Worm (Caenorhabditis elegans) whole organism, young adult: ENCODE data around the gene T25E4.2.

Experiments
- B0035.1 ChIP-seq: sonication (generic microtip); optimal IDR thresholded peaks from 2 replicates; lab custom pipeline; 2016; ENCODE audit warnings: missing genetic modification characterization, mild to moderate bottlenecking, missing compliant biosample characterization, missing genotype, missing genetic modification reagents
- B0261.1 ChIP-seq: sonication (generic microtip); optimal IDR thresholded peaks from 2 replicates; lab custom pipeline; 2016; ENCODE audit warnings: mild to moderate bottlenecking, missing genetic modification characterization, moderate library complexity, missing compliant biosample characterization
- B0336.3 ChIP-seq: fragments of 200-800 bp; sonication (Bioruptor generic); IDR thresholded peaks from 2 replicates; pipeline ENCODE4 v1.3.6; 2022; ENCODE audit warnings: missing genetic modification characterization, missing compliant biosample characterization
- F10E7.11 ChIP-seq: sonication (generic microtip); optimal IDR thresholded peaks from 2 replicates; lab custom pipeline; 2017; ENCODE audit warnings: mild to moderate bottlenecking, missing genetic modification characterization, moderate library complexity, missing compliant biosample characterization
- F33H1.4 ChIP-seq: fragments of 200-800 bp; sonication (Bioruptor generic); IDR thresholded peaks from 2 replicates; pipeline ENCODE4 v1.3.6; 2022; ENCODE audit warnings: missing genetic modification reagents, missing genetic modification characterization, missing compliant biosample characterization
- F37B4.10 ChIP-seq: fragments of 200-800 bp; sonication (Bioruptor generic); IDR thresholded peaks from 2 replicates; pipeline ENCODE4 v1.3.6; 2022; ENCODE audit warnings: missing genetic modification characterization, missing compliant biosample characterization
- F39B2.1 ChIP-seq: fragments of 200-800 bp; sonication (Bioruptor generic); IDR thresholded peaks from 2 replicates; pipeline ENCODE4 v1.3.6; 2022; ENCODE audit warnings: missing genetic modification reagents, missing genetic modification characterization, missing compliant biosample characterization
- F55B11.4 ChIP-seq: sonication (generic microtip); optimal IDR thresholded peaks from 2 replicates; lab custom pipeline; 2016; ENCODE audit warnings: missing compliant biosample characterization, missing genetic modification characterization, borderline replicate concordance; ENCODE audit not compliant: insufficient read depth
- F57A8.1 ChIP-seq: fragments of 200-800 bp; sonication (Bioruptor generic); optimal IDR thresholded peaks from 2 replicates; lab custom pipeline; 2018; ENCODE audit warnings: mild to moderate bottlenecking, missing genetic modification characterization, moderate library complexity, missing compliant biosample characterization
- K12H6.12 ChIP-seq: fragments of 200-800 bp; sonication (Bioruptor generic); optimal IDR thresholded peaks from 2 replicates; lab custom pipeline; 2018; ENCODE audit warnings: mild to moderate bottlenecking, missing genetic modification characterization, missing compliant biosample characterization
- T26A5.8 ChIP-seq: sonication (generic microtip); optimal IDR thresholded peaks from 2 replicates; lab custom pipeline; 2016; ENCODE audit warnings: missing genetic modification characterization, missing compliant biosample characterization
- attf-3 ChIP-seq: fragments of 200-800 bp; sonication (Bioruptor generic); conservative IDR thresholded peaks from 2 replicates; pipeline ENCODE4 v1.3.6; 2022; ENCODE audit warnings: missing genetic modification reagents, missing genetic modification characterization, missing compliant biosample characterization
- attf-5 ChIP-seq: fragments of 200-800 bp; sonication (Bioruptor generic); optimal IDR thresholded peaks from 2 replicates; lab custom pipeline; 2018; ENCODE audit warnings: mild to moderate bottlenecking, missing genetic modification characterization, missing compliant biosample characterization
- bed-1 ChIP-seq: fragments of 200-800 bp; sonication (Bioruptor generic); IDR thresholded peaks from 2 replicates; pipeline ENCODE4 v1.3.6; 2022; ENCODE audit warnings: missing genetic modification reagents, missing genetic modification characterization, missing compliant biosample characterization
- ccch-3 ChIP-seq: fragments of 200-800 bp; sonication (Bioruptor generic); optimal IDR thresholded peaks from 2 replicates; lab custom pipeline; 2018; ENCODE audit warnings: mild to moderate bottlenecking, missing genetic modification characterization, missing compliant biosample characterization
- cebp-1 ChIP-seq, 2 experiments: fragments of 200-800 bp in 1 of 2; sonication (Bioruptor generic) in 1 of 2; sonication (generic microtip) in 1 of 2; IDR thresholded peaks in 1 of 2; optimal IDR thresholded peaks in 1 of 2; 2 replicates each; pipeline versions ENCODE4 v1.3.6 to Lab custom; 2017 to 2022; ENCODE audit warnings: missing compliant biosample characterization in 2 of 2, missing genetic modification characterization in 2 of 2, mild to moderate bottlenecking in 1 of 2, missing genetic modification reagents in 1 of 2, moderate library complexity in 1 of 2
- ceh-91 ChIP-seq: fragments of 200-800 bp; sonication (Bioruptor generic); IDR thresholded peaks from 2 replicates; pipeline ENCODE4 v1.3.6; 2022; ENCODE audit warnings: missing genetic modification reagents, missing genetic modification characterization, missing compliant biosample characterization
- die-1 ChIP-seq: sonication (generic microtip); optimal IDR thresholded peaks from 2 replicates; lab custom pipeline; 2016; ENCODE audit warnings: missing genotype, mild to moderate bottlenecking, missing genetic modification characterization, missing compliant biosample characterization
- dpff-1 ChIP-seq: sonication (generic microtip); optimal IDR thresholded peaks from 2 replicates; lab custom pipeline; 2017; ENCODE audit warnings: mild to moderate bottlenecking, missing genetic modification characterization, missing compliant biosample characterization
- dpl-1 ChIP-seq: fragments of 150-350 bp; optimal IDR thresholded peaks from 2 replicates; lab custom pipeline; 2014; ENCODE audit warnings: missing biosample characterization, missing genetic modification reagents, missing genetic modification characterization
- egl-18 ChIP-seq: fragments of 200-800 bp; sonication (Bioruptor generic); IDR thresholded peaks from 2 replicates; pipeline ENCODE4 v1.3.6; 2022; ENCODE audit warnings: missing genetic modification reagents, missing genetic modification characterization, missing compliant biosample characterization
- ekl-4 ChIP-seq: fragments of 200-800 bp; sonication (Bioruptor generic); IDR thresholded peaks from 2 replicates; pipeline ENCODE4 v1.3.6; 2022; ENCODE audit warnings: missing genetic modification reagents, missing genetic modification characterization, missing compliant biosample characterization
- fkh-3 ChIP-seq: sonication (generic microtip); optimal IDR thresholded peaks from 2 replicates; lab custom pipeline; 2016; ENCODE audit warnings: mild to moderate bottlenecking, missing genetic modification characterization, missing compliant biosample characterization
- hlh-12 ChIP-seq: sonication (generic microtip); optimal IDR thresholded peaks from 2 replicates; lab custom pipeline; 2016; ENCODE audit warnings: missing genetic modification characterization, missing compliant biosample characterization
- hmg-1.2 ChIP-seq: fragments of 200-800 bp; sonication (Bioruptor generic); IDR thresholded peaks from 2 replicates; pipeline ENCODE4 v1.3.6; 2022; ENCODE audit warnings: missing genetic modification reagents, missing genetic modification characterization, missing compliant biosample characterization
- hmg-20 ChIP-seq: fragments of 200-800 bp; sonication (Bioruptor generic); IDR thresholded peaks from 2 replicates; pipeline ENCODE4 v1.3.6; 2022; ENCODE audit warnings: missing genetic modification reagents, missing genetic modification characterization, missing compliant biosample characterization
- hsf-1 ChIP-seq: fragments of 200-800 bp; sonication (Bioruptor generic); IDR thresholded peaks from 2 replicates; pipeline ENCODE4 v1.3.6; 2022; ENCODE audit warnings: missing genetic modification reagents, missing genetic modification characterization, missing compliant biosample characterization
- lag-1 ChIP-seq: fragments of 200-800 bp; sonication (Bioruptor generic); IDR thresholded peaks from 2 replicates; pipeline ENCODE4 v1.3.6; 2022; ENCODE audit warnings: missing genetic modification reagents, missing genetic modification characterization, missing compliant biosample characterization
- lin-26 ChIP-seq: fragments of 200-800 bp; sonication (Bioruptor generic); IDR thresholded peaks from 2 replicates; pipeline ENCODE4 v1.3.6; 2022; ENCODE audit warnings: missing genetic modification reagents, missing genetic modification characterization, missing compliant biosample characterization
- lin-40 ChIP-seq: sonication (generic microtip); optimal IDR thresholded peaks from 2 replicates; lab custom pipeline; 2016; ENCODE audit warnings: missing genetic modification characterization, mild to moderate bottlenecking, missing compliant biosample characterization, missing genotype, missing genetic modification reagents
- lin-54 ChIP-seq: fragments of 200-800 bp; sonication (Bioruptor generic); optimal IDR thresholded peaks from 2 replicates; lab custom pipeline; 2018; ENCODE audit warnings: mild to moderate bottlenecking, missing genetic modification characterization, missing compliant biosample characterization
- lir-1 ChIP-seq: fragments of 200-800 bp; sonication (Bioruptor generic); conservative IDR thresholded peaks from 2 replicates; pipeline ENCODE4 v1.3.6; 2022; ENCODE audit warnings: missing genetic modification reagents, missing genetic modification characterization, missing compliant biosample characterization
- madf-10 ChIP-seq: sonication (generic microtip); optimal IDR thresholded peaks from 2 replicates; lab custom pipeline; 2016; ENCODE audit warnings: mild to moderate bottlenecking, missing genetic modification characterization, missing compliant biosample characterization
- mcd-1 ChIP-seq: fragments of 200-800 bp; sonication (Bioruptor generic); IDR thresholded peaks from 2 replicates; pipeline ENCODE4 v1.3.6; 2022; ENCODE audit warnings: missing genetic modification reagents, missing genetic modification characterization, missing compliant biosample characterization
- mel-28 ChIP-seq: sonication (generic microtip); optimal IDR thresholded peaks from 2 replicates; lab custom pipeline; 2016; ENCODE audit warnings: borderline replicate concordance, mild to moderate bottlenecking, missing genetic modification characterization, missing compliant biosample characterization
- mes-4 ChIP-seq: sonication (generic microtip); optimal IDR thresholded peaks from 2 replicates; lab custom pipeline; 2016; ENCODE audit warnings: missing genotype, missing genetic modification characterization, missing compliant biosample characterization
- nfya-2 ChIP-seq: fragments of 200-800 bp; sonication (Bioruptor generic); IDR thresholded peaks from 2 replicates; pipeline ENCODE4 v1.3.6; 2022; ENCODE audit warnings: missing genetic modification reagents, missing genetic modification characterization, missing compliant biosample characterization
- nfyb-1 ChIP-seq: fragments of 200-800 bp; sonication (Bioruptor generic); IDR thresholded peaks from 2 replicates; pipeline ENCODE4 v1.3.6; 2022; ENCODE audit warnings: missing genetic modification reagents, missing genetic modification characterization, missing compliant biosample characterization
- nhr-27 ChIP-seq: fragments of 200-800 bp; sonication (Bioruptor generic); optimal IDR thresholded peaks from 2 replicates; lab custom pipeline; 2018; ENCODE audit warnings: mild to moderate bottlenecking, missing genetic modification characterization, moderate library complexity, missing compliant biosample characterization
- nhr-80 ChIP-seq: sonication (generic microtip); optimal IDR thresholded peaks from 2 replicates; lab custom pipeline; 2016; ENCODE audit warnings: missing genetic modification characterization, missing compliant biosample characterization
- nhr-90 ChIP-seq: sonication (generic microtip); optimal IDR thresholded peaks from 2 replicates; lab custom pipeline; 2016; ENCODE audit warnings: missing genotype, mild to moderate bottlenecking, missing genetic modification characterization, missing compliant biosample characterization
- repo-1 ChIP-seq: sonication (generic microtip); optimal IDR thresholded peaks from 2 replicates; lab custom pipeline; 2017; ENCODE audit warnings: mild to moderate bottlenecking, missing genetic modification characterization, missing compliant biosample characterization
- snpc-3.4 ChIP-seq: sonication (generic microtip); optimal IDR thresholded peaks from 2 replicates; lab custom pipeline; 2017; ENCODE audit warnings: missing genetic modification characterization, mild to moderate bottlenecking, missing compliant biosample characterization, antibody characterized with exemption, moderate library complexity, missing genotype, missing genetic modification reagents
- snpc-4 ChIP-seq, 5 experiments: fragments of 150-350 bp in 1 of 5; sonication (generic microtip) in 4 of 5; optimal IDR thresholded peaks; 2 replicates each; lab custom pipeline; 2014 to 2018; ENCODE audit warnings: missing genetic modification characterization in 5 of 5, missing biosample characterization in 3 of 5, antibody characterized with exemption in 2 of 5, mild to moderate bottlenecking in 2 of 5, missing compliant biosample characterization in 2 of 5, missing genotype in 2 of 5, moderate library complexity in 2 of 5, missing genetic modification reagents in 1 of 5
- xnd-1 ChIP-seq: sonication (generic microtip); optimal IDR thresholded peaks from 2 replicates; lab custom pipeline; 2016; ENCODE audit warnings: missing genotype, missing genetic modification reagents, missing genetic modification characterization, missing compliant biosample characterization
- zim-3 ChIP-seq: sonication (generic microtip); optimal IDR thresholded peaks from 2 replicates; lab custom pipeline; 2017; ENCODE audit warnings: mild to moderate bottlenecking, missing genetic modification characterization, moderate library complexity, missing compliant biosample characterization
- ztf-28 ChIP-seq: fragments of 200-800 bp; sonication (Bioruptor generic); IDR thresholded peaks from 2 replicates; pipeline ENCODE4 v1.3.6; 2022; ENCODE audit warnings: missing genetic modification reagents, missing genetic modification characterization, missing compliant biosample characterization
- ztf-3 ChIP-seq: fragments of 200-800 bp; sonication (Bioruptor generic); optimal IDR thresholded peaks from 2 replicates; lab custom pipeline; 2018; ENCODE audit warnings: mild to moderate bottlenecking, missing genetic modification characterization, missing compliant biosample characterization

The T25E4.2 gene

DNA sequence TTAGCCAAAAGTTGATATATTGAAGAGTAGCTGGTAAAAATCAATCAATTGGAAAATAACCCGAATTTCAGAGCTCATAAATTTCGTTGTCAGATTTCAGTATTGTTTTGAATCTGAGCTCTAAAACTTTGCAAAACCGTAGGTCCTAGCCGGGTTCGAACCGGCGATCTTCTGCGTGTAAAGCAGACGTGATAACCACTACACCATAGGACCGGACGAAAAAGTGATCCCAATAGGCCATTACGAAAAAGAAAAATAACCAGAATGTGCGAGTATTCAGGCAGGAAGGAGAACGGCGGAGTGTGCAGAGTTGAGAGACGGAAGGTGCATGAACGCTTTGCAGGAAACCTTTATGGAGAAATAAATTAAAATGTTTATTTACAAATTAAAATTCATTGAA is 5.1 kb downstream of the T25E4.2 start (continued):
- peak; percentile 1 for TF ChIP-seq madf-10 (tag; lab: Kevin White, UChicago)
- TF ChIP-seq mcd-1 (GFP tag; lab: Robert Waterston, UW), result 0 out of 2 replicates have a peak, but pooled peaks have one; percentile 46
- no peak for TF ChIP-seq T26A5.8
- TF ChIP-seq bed-1, result no peak
- TF ChIP-seq hmg-20, result no peak
- peak; percentile 58 for TF ChIP-seq lin-54 (GFP tag; lab: Kevin White, UChicago)
- TF ChIP-seq attf-5 (GFP tag; lab: Kevin White, UChicago), result peak; percentile 30
- TF ChIP-seq cebp-1 (GFP tag; IDR thresholded peaks at IDR 0.05; lab: Robert Waterston, UW), result no peak
- TF ChIP-seq cebp-1 (tag; optimal IDR thresholded peaks at IDR 0.05; lab: Kevin White, UChicago), result no peak
- TF ChIP-seq F55B11.4 (tag; lab: Kevin White, UChicago), result no peak
- no peak for TF ChIP-seq fkh-3
- no peak for TF ChIP-seq hsf-1 (GFP tag; lab: Robert Waterston, UW)
- TF ChIP-seq B0336.3 (GFP tag; lab: Robert Waterston, UW), result 0 out of 2 replicates have a peak, but pooled peaks have one; percentile 28
- TF ChIP-seq zim-3 (tag; lab: Kevin White, UChicago), result peak; percentile 35
- TF ChIP-seq lin-26 (GFP tag; lab: Robert Waterston, UW), result peak; percentile 86
- no peak for TF ChIP-seq lir-1
- TF ChIP-seq egl-18 (GFP tag; lab: Robert Waterston, UW), result no peak
- TF ChIP-seq nfya-2, result no peak
- TF ChIP-seq snpc-4 (GFP tag; optimal IDR thresholded peaks at IDR 0.05; lab: Kevin White, UChicago), result peak; percentile 54
- TF ChIP-seq snpc-4 (tag; optimal IDR thresholded peaks at IDR 0.05; lab: Kevin White, UChicago), result peak; percentile 25 to 86 (median 70)
- TF ChIP-seq F33H1.4, result peak; percentile 27; the same call in 1 of the 2 replicates
- peak; percentile 72; the same call in 1 of the 2 replicates for TF ChIP-seq nfyb-1 (GFP tag; lab: Robert Waterston, UW)
- TF ChIP-seq B0261.1, result peak; percentile 90
- peak; percentile 66 for TF ChIP-seq nhr-90 (tag; lab: Kevin White, UChicago)
- TF ChIP-seq hlh-12 (tag; lab: Kevin White, UChicago), result no peak
- TF ChIP-seq ccch-3 (GFP tag; lab: Kevin White, UChicago), result no peak
- no peak for TF ChIP-seq F57A8.1 (GFP tag; lab: Kevin White, UChicago)
- TF ChIP-seq F10E7.11 (tag; lab: Kevin White, UChicago), result no peak
- TF ChIP-seq die-1 (tag; lab: Kevin White, UChicago), result peak; percentile 69
- TF ChIP-seq B0035.1 (tag; lab: Kevin White, UChicago), result peak; percentile 15
- no peak for TF ChIP-seq lag-1 (GFP tag; lab: Robert Waterston, UW)
- no peak for TF ChIP-seq xnd-1 (tag; lab: Kevin White, UChicago)
- TF ChIP-seq ztf-3 (GFP tag; lab: Kevin White, UChicago), result no peak
- no peak for TF ChIP-seq mel-28
- TF ChIP-seq dpff-1, result no peak
- no peak for TF ChIP-seq F39B2.1 (GFP tag; lab: Robert Waterston, UW)
- TF ChIP-seq attf-3 (GFP tag; lab: Robert Waterston, UW), result 0 out of 2 replicates have a peak, but pooled peaks have one; percentile 13
- TF ChIP-seq lin-40, result peak; percentile 48
- TF ChIP-seq K12H6.12 (tag; lab: Kevin White, UChicago), result no peak
- peak; percentile 40; the same call in 1 of the 2 replicates for TF ChIP-seq ekl-4 (GFP tag; lab: Robert Waterston, UW)
- peak; percentile 71 for TF ChIP-seq hmg-1.2 (GFP tag; lab: Robert Waterston, UW)
- no peak for TF ChIP-seq ztf-28 (GFP tag; lab: Robert Waterston, UW)
- TF ChIP-seq F37B4.10 (GFP tag; lab: Robert Waterston, UW), result no peak
- TF ChIP-seq mes-4, result peak; percentile 56
- no peak for TF ChIP-seq nhr-27
- TF ChIP-seq snpc-3.4 (tag; lab: Kevin White, UChicago), result peak; percentile 22
- TF ChIP-seq repo-1 (tag; lab: Kevin White, UChicago), result peak; percentile 15
- TF ChIP-seq ceh-91 (GFP tag; lab: Robert Waterston, UW), result no peak
- no peak for TF ChIP-seq dpl-1 (GFP tag; lab: Kevin White, UChicago)
- TF ChIP-seq nhr-80 (tag; lab: Kevin White, UChicago), result peak; percentile 28
